Worm (Caenorhabditis elegans) whole organism, early embryonic: Measurements from ENCODE around the gene K08B5.1.

Experiments
- aly-1 ChIP-seq: sonication (generic microtip); optimal IDR thresholded peaks from 2 replicates; lab custom pipeline; 2016; ENCODE audit warnings: missing genetic modification characterization, missing compliant biosample characterization
- ama-1 ChIP-seq: fragments of 150-350 bp; optimal IDR thresholded peaks from 2 replicates; lab custom pipeline; 2014
- ceh-36 ChIP-seq: sonication (generic microtip); optimal IDR thresholded peaks from 2 replicates; lab custom pipeline; 2016; ENCODE audit warnings: missing genetic modification characterization, inconsistent platforms, missing compliant biosample characterization
- hmbx-1 ChIP-seq: sonication (generic microtip); optimal IDR thresholded peaks from 2 replicates; lab custom pipeline; 2016; ENCODE audit warnings: mild to moderate bottlenecking, missing genetic modification characterization, missing compliant biosample characterization
- hnd-1 ChIP-seq: sonication (generic microtip); optimal IDR thresholded peaks from 2 replicates; lab custom pipeline; 2016; ENCODE audit warnings: missing genetic modification characterization, missing compliant biosample characterization
- scrt-1 ChIP-seq: fragments of 200-800 bp; sonication (Bioruptor generic); IDR thresholded peaks from 2 replicates; pipeline ENCODE4 v1.3.6; 2022; ENCODE audit warnings: missing genetic modification characterization, missing compliant biosample characterization
- tbx-11 ChIP-seq: fragments of 200-800 bp; sonication (Bioruptor generic); IDR thresholded peaks from 2 replicates; pipeline ENCODE4 v1.3.6; 2022; ENCODE audit warnings: missing genetic modification characterization, missing compliant biosample characterization

DNA sequence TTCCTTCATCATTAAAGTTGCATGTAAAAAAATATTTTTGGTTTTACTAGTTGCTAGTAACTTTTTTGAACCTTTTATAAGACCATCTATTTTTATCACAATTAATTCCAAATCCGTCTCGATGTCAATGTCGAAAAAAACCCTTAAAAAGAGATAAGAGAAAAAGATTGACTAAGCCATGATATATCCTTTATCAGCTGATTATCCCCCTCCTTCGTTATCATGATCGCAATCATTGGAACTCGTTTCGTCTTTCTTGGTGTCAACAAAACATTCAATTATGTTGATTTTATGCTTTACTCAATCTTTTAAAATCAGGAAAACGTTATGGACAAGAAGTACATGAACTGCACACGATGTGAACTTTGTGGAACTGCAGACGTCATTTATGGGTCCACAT lies at the start of gene K08B5.1:
- TF ChIP-seq ama-1 (lab: Kevin White, UChicago) (no peak), aly-1 (tag; lab: Kevin White, UChicago) (no peak), scrt-1 (no peak), hmbx-1 (no peak), ceh-36 (tag; lab: Kevin White, UChicago) (no peak), tbx-11 (no peak), hnd-1 (no peak)
